In the genomic region with DNA sequence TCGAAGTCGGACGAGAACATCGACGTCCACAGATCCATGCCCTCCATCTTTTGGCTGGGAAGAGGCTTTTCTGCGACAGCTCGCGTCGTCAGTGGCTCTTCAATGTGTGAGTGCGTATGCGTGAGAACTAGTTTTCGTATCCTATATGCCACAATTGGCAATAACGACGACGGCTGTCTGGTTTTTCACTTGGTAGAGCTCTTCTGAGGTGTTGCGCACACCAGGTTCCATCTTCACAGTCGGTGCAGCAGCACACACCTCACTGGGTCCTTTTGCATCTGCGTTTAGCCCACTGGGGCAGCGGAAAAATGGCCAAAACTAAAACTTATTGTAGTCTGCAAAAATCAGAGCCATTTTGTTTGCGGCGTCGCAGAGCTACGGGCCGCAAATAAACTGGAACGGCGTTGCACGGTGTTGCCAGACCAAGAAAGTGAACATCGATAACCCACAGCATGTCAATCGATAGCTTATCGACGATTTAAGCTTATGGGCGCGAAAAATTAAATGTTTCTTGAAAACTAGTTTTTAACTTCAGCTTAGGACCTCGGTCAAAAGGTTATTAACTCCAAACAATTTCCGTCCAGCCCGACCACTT, we compare ENCODE assay signal across 1 fruit fly cellular context.
A peak's percentile ranks its signal among the peaks of the same experiment; 100 is the strongest.
TF ChIP-seq lines count a peak whose summit lies in the region.

A gene (minus strand): TSS at position 383 of the 595 bp plus-strand sequence.

TF ChIP-seq in whole organism, embryonic, 481 proteins besides CTCF, POLR2A, EP300 and RAD21 (continued from another document):
- TF ChIP-seq CG18599 (GFP tag; optimal IDR thresholded peaks at IDR 0.05; lab: Kevin White, UChicago) (no peak), D (optimal IDR thresholded peaks at IDR 0.05; lab: Kevin White, UChicago) (peak; percentile 56), D (GFP tag; optimal IDR thresholded peaks at IDR 0.05; lab: Kevin White, UChicago) (no peak), CG7271 (tag; optimal IDR thresholded peaks at IDR 0.05; lab: Kevin White, UChicago) (no peak), CG17361 (GFP tag; IDR thresholded peaks at IDR 0.05; lab: Robert Waterston, UW) (no peak), ewg (GFP tag; optimal IDR thresholded peaks at IDR 0.05; lab: Kevin White, UChicago) (peak; percentile 15), Blimp-1 (GFP tag; optimal IDR thresholded peaks at IDR 0.05; lab: Kevin White, UChicago) (no peak), CG10959 (GFP tag; IDR thresholded peaks at IDR 0.05; lab: Robert Waterston, UW) (no peak), tio (GFP tag; optimal IDR thresholded peaks at IDR 0.05; lab: Kevin White, UChicago) (no peak), Oli (tag; optimal IDR thresholded peaks at IDR 0.05; lab: Kevin White, UChicago) (no peak), CG10979 (tag; optimal IDR thresholded peaks at IDR 0.05; lab: Kevin White, UChicago) (no peak), CG17802 (tag; optimal IDR thresholded peaks at IDR 0.05; lab: Kevin White, UChicago) (no peak), shn (GFP tag; optimal IDR thresholded peaks at IDR 0.05; lab: Kevin White, UChicago) (no peak), Xbp1 (GFP tag; optimal IDR thresholded peaks at IDR 0.05; lab: Kevin White, UChicago) (no peak), Hsf (GFP tag; optimal IDR thresholded peaks at IDR 0.05; lab: Kevin White, UChicago) (no peak), CG14965 (GFP tag; optimal IDR thresholded peaks at IDR 0.05; lab: Kevin White, UChicago; ENCODE audit: borderline replicate concordance) (no peak), CG18764 (GFP tag; optimal IDR thresholded peaks at IDR 0.05; lab: Kevin White, UChicago) (no peak), CG8388 (GFP tag; optimal IDR thresholded peaks at IDR 0.05; lab: Kevin White, UChicago) (no peak), CG6654 (GFP tag; optimal IDR thresholded peaks at IDR 0.05; lab: Kevin White, UChicago) (no peak), abd-A (tag; optimal IDR thresholded peaks at IDR 0.05; lab: Kevin White, UChicago) (no peak), bab2 (GFP tag; optimal IDR thresholded peaks at IDR 0.05; lab: Kevin White, UChicago) (no peak), otp (GFP tag; IDR thresholded peaks at IDR 0.05; lab: Robert Waterston, UW) (no peak), Poxn (GFP tag; IDR thresholded peaks at IDR 0.05; lab: Robert Waterston, UW) (no peak), nau (GFP tag; optimal IDR thresholded peaks at IDR 0.05; lab: Kevin White, UChicago) (no peak), Taf1 (GFP tag; IDR thresholded peaks at IDR 0.05; lab: Robert Waterston, UW) (no peak), trh (GFP tag; optimal IDR thresholded peaks at IDR 0.05; lab: Kevin White, UChicago) (no peak), ems (GFP tag; optimal IDR thresholded peaks at IDR 0.05; lab: Kevin White, UChicago) (no peak), Oaz (GFP tag; IDR thresholded peaks at IDR 0.05; lab: Robert Waterston, UW) (no peak), Nf-YB (GFP tag; optimal IDR thresholded peaks at IDR 0.05; lab: Kevin White, UChicago) (no peak), Ada2b (GFP tag; IDR thresholded peaks at IDR 0.05; lab: Robert Waterston, UW) (no peak), Atf3 (GFP tag; optimal IDR thresholded peaks at IDR 0.05; lab: Kevin White, UChicago) (no peak), YL-1 (GFP tag; optimal IDR thresholded peaks at IDR 0.05; lab: Kevin White, UChicago) (peak; percentile 92), scrt (GFP tag; optimal IDR thresholded peaks at IDR 0.05; lab: Kevin White, UChicago) (no peak), Dek (tag; optimal IDR thresholded peaks at IDR 0.05; lab: Kevin White, UChicago) (no peak), CG10209 (GFP tag; optimal IDR thresholded peaks at IDR 0.05; lab: Kevin White, UChicago) (no peak), CG2199 (GFP tag; IDR thresholded peaks at IDR 0.05; lab: Robert Waterston, UW) (no peak), tgo (GFP tag; IDR thresholded peaks at IDR 0.05; lab: Robert Waterston, UW) (no peak), CG11398 (GFP tag; optimal IDR thresholded peaks at IDR 0.05; lab: Kevin White, UChicago) (no peak), CrebB (tag; optimal IDR thresholded peaks at IDR 0.05; lab: Kevin White, UChicago) (no peak), CG6765 (GFP tag; optimal IDR thresholded peaks at IDR 0.05; lab: Kevin White, UChicago) (no peak), org-1 (GFP tag; optimal IDR thresholded peaks at IDR 0.05; lab: Kevin White, UChicago) (no peak), D19A (tag; optimal IDR thresholded peaks at IDR 0.05; lab: Kevin White, UChicago) (no peak), CG14050 (GFP tag; IDR thresholded peaks at IDR 0.05; lab: Robert Waterston, UW) (no peak), caup (GFP tag; optimal IDR thresholded peaks at IDR 0.05; lab: Kevin White, UChicago; ENCODE audit: severe bottlenecking) (no peak), CG30020 (tag; optimal IDR thresholded peaks at IDR 0.05; lab: Kevin White, UChicago) (no peak), aop (GFP tag; IDR thresholded peaks at IDR 0.05; lab: Robert Waterston, UW) (no peak), Doc2 (GFP tag; IDR thresholded peaks at IDR 0.05; lab: Robert Waterston, UW) (no peak), CG3281 (GFP tag; optimal IDR thresholded peaks at IDR 0.05; lab: Kevin White, UChicago) (no peak), CG15269 (tag; optimal IDR thresholded peaks at IDR 0.05; lab: Kevin White, UChicago) (no peak), sim (GFP tag; IDR thresholded peaks at IDR 0.05; lab: Robert Waterston, UW) (no peak), CG10431 (GFP tag; optimal IDR thresholded peaks at IDR 0.05; lab: Kevin White, UChicago) (no peak), Abd-B (GFP tag; optimal IDR thresholded peaks at IDR 0.05; lab: Kevin White, UChicago) (no peak), esg (GFP tag; conservative IDR thresholded peaks at IDR 0.05; lab: Robert Waterston, UW) (no peak), sob (GFP tag; IDR thresholded peaks at IDR 0.05; lab: Robert Waterston, UW) (no peak)
